Worm (Caenorhabditis elegans): ENCODE measurements around the gene scvp-1.

scvp-1 gene

DNA sequence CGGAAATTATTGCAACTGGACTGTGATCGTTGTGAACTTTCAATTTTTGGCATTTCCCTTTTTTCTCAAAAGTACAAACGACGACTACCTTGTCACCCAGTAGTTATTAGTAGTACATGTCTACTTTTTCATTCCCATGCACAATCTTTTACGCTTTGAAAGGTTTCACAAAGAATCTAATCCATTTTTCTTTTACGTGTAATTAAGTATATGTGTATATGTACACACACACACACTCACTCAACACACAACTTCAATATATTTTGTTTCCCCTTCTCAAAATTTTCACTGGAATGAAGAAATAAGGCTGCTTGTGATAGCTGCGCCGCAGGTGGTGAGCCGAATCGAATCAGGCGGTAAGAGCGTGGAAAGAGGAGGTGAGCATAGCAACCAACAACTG is 6.4 kb downstream of the scvp-1 start, which contains the start of gene F58B4.6:
F58B4.6 (plus strand) TSS at position 301 of the 400 bp plus-strand sequence.
- TF ChIP-seq hlh-30 (tag; optimal IDR thresholded peaks at IDR 0.05; ENCODE audit: insufficient read depth) (no peak), nhr-76 (tag; optimal IDR thresholded peaks at IDR 0.05) (no peak), lin-15B (tag; optimal IDR thresholded peaks at IDR 0.05) (no peak), egl-27 (tag; optimal IDR thresholded peaks at IDR 0.05) (no peak), mes-2 (tag; optimal IDR thresholded peaks at IDR 0.05; ENCODE audit: poor library complexity, severe bottlenecking) (no peak), ama-1 (optimal IDR thresholded peaks at IDR 0.05) (no peak), zfp-3 (GFP tag; conservative IDR thresholded peaks at IDR 0.05) (no peak), madf-5 (GFP tag; IDR thresholded peaks at IDR 0.05) (no peak), mxl-3 (GFP tag; optimal IDR thresholded peaks at IDR 0.05) (no peak), vab-7 (GFP tag; IDR thresholded peaks at IDR 0.05) (no peak)

DNA sequence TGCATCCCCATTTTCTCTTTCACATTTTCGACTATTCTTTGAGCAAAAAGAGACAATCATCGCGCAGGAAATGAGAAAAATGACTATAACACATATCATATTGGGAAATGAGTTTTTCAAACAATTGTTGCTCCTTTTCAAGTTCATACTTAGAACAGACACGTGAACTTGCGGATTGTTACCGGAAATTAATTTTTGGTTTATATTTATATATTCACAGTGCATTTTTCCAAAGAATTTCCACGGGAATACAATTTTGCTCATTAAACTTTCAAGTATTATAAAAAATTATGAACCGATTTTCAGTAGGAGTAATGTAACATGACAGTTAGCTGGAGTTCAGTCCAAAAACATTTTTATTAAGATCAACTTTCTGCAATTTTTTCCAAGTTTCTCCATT is 7.9 kb downstream of the scvp-1 start, which contains the start of gene F58B4.7:
F58B4.7 (minus strand) TSS at position 101 of the 400 bp plus-strand sequence.
- peak; percentile 12 for TF ChIP-seq aha-1 (tag)
- no peak for TF ChIP-seq R02D3.7 (tag; optimal IDR thresholded peaks at IDR 0.05)

DNA sequence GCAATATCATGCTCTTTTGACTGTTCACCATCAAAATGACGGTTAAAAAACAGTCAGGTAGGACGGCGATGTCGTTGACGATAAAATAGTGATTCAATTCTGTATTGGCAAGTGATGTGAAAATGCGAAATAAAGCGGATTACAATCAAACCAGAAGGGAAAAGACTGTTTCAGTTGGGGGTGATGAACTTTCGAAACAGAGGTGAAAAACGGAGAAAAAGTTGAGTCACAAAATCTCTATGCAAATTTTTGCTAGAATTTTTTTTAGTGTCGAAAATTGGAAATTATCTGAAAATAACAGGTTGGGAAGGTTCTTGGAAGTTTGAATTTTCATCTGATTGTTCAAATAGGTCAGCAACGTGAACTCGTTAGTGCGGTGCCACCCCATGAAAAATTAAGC is 9.3 kb downstream of the scvp-1 start, which contains the start of gene nas-31:
nas-31 (minus strand) TSS at position 101 of the 400 bp plus-strand sequence.
- TF ChIP-seq spr-3 (GFP tag; optimal IDR thresholded peaks at IDR 0.05): no peak
- TF ChIP-seq aha-1 (tag): peak; percentile 36
- peak in 1 of 2 experiments; percentile 58 for TF ChIP-seq unc-62 (GFP tag; optimal IDR thresholded peaks at IDR 0.05 in 1 of 2)
- TF ChIP-seq unc-62 (tag; optimal IDR thresholded peaks at IDR 0.05): no peak

DNA sequence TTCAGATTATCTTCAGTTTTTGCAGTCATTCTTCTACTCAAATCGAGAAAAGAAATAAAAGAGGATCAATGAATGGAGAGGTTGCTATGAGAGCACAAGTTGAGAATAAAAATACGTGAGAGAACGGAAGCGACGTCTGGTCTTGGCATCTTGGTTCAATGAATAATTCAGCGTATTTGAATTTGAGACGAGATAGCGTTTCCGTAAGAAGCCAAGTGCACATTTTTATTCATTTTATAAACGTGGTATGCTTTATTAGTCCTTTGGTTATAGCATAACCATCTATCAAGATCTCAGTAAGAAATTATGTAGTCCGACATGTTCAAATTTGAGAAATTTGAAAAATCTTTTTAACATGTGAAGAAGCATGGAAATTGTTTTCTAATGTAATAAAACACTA is 12.7 kb downstream of the scvp-1 start, which contains the start of gene F58B4.2:
F58B4.2 (minus strand) TSS at position 101 of the 400 bp plus-strand sequence.
- TF ChIP-seq zip-11 (GFP tag; IDR thresholded peaks at IDR 0.05) (no peak), mxl-3 (GFP tag; optimal IDR thresholded peaks at IDR 0.05) (no peak), egl-43 (GFP tag; IDR thresholded peaks at IDR 0.05) (no peak), daf-16 (GFP tag; optimal IDR thresholded peaks at IDR 0.05) (no peak), daf-16 (tag; optimal IDR thresholded peaks at IDR 0.05) (no peak), ces-1 (GFP tag; optimal IDR thresholded peaks at IDR 0.05) (no peak), ZK546.5 (tag; optimal IDR thresholded peaks at IDR 0.05) (no peak), Y105C5A.15 (GFP tag; IDR thresholded peaks at IDR 0.05) (no peak), nhr-102 (tag; optimal IDR thresholded peaks at IDR 0.05) (no peak), duxl-1 (tag; optimal IDR thresholded peaks at IDR 0.05; ENCODE audit: poor library complexity) (no peak)

DNA sequence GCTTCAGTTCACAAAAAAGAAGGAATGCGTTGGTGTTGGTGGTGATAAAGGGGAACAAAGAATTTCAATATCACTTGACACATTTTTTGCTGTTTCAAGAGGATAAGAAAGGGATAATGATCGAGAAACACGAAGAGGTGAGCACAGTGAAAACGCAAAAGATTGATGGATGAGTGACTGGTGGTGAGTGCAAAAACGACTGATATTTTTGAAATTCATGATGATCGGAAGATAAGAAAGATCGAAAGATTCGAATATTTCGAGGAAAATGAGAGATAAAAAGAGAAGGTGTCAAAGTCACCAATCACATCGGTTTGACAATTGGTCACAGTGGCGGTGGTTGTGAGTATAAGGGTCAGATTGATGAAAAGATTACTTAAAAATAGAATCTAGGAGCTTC is 15.2 kb downstream of the scvp-1 start:
- TF ChIP-seq mes-2 (tag; optimal IDR thresholded peaks at IDR 0.05; ENCODE audit: poor library complexity, severe bottlenecking) (no peak), ctbp-1 (GFP tag; IDR thresholded peaks at IDR 0.05) (no peak), ZK546.5 (tag; optimal IDR thresholded peaks at IDR 0.05) (no peak), snpc-1.2 (GFP tag; IDR thresholded peaks at IDR 0.05) (no peak), unc-39 (tag; optimal IDR thresholded peaks at IDR 0.05) (no peak), hlh-11 (tag; optimal IDR thresholded peaks at IDR 0.05) (no peak), zfp-2 (tag; optimal IDR thresholded peaks at IDR 0.05) (no peak), lin-29 (GFP tag; IDR thresholded peaks at IDR 0.05) (no peak), aly-2 (tag; optimal IDR thresholded peaks at IDR 0.05) (no peak), zfp-3 (GFP tag; conservative IDR thresholded peaks at IDR 0.05) (no peak), arid-1 (GFP tag; conservative IDR thresholded peaks at IDR 0.05) (no peak)

DNA sequence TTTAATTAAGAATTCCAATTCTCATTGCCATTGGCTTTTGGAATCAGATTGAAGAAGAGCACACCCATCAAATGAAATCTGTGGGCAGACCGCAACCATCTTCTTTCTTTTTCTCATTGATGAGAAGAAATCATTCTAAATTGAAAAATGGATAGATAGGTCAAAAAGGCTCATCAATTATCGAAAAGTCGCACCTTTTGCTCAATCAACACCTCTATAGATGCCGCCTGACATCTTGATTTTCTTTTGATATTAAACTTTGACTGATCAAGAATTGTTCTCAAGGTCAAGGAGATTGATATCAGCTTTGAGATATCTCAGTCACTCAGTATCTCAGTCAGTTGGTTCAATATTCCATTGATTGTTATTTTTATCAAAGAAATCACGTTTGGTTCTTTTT is 21.1 kb downstream of the scvp-1 start:
- TF ChIP-seq snpc-1.2 (GFP tag; IDR thresholded peaks at IDR 0.05) (no peak), tag-97 (GFP tag; IDR thresholded peaks at IDR 0.05) (no peak), D1046.2 (GFP tag; IDR thresholded peaks at IDR 0.05) (no peak), hlh-30 (tag; optimal IDR thresholded peaks at IDR 0.05; ENCODE audit: insufficient read depth) (no peak), mxl-3 (GFP tag; optimal IDR thresholded peaks at IDR 0.05) (no peak), lin-13 (GFP tag; optimal IDR thresholded peaks at IDR 0.05) (no peak), F37D6.2 (tag; optimal IDR thresholded peaks at IDR 0.05) (no peak)
